Worm (Caenorhabditis elegans) whole organism, mixed stage, embryonic: ENCODE results near the gene F23B12.4.

Source experiments
- M03D4.4 ChIP-seq: sonication (generic microtip); optimal IDR thresholded peaks from 2 replicates; lab custom pipeline; 2017; ENCODE audit warnings: mild to moderate bottlenecking, missing genetic modification characterization, missing compliant biosample characterization
- bed-3 ChIP-seq: fragments of 200-800 bp; sonication (Bioruptor generic); optimal IDR thresholded peaks from 3 replicates; lab custom pipeline; 2018; ENCODE audit warnings: mild to moderate bottlenecking, missing genetic modification characterization, moderate library complexity, missing compliant biosample characterization
- blmp-1 ChIP-seq: fragments of 150-350 bp; optimal IDR thresholded peaks from 2 replicates; lab custom pipeline; 2014; ENCODE audit warnings: missing biosample characterization, missing genetic modification characterization
- ceh-39 ChIP-seq: fragments of 150-350 bp; optimal IDR thresholded peaks from 2 replicates; lab custom pipeline; 2014; ENCODE audit warnings: missing biosample characterization, missing genetic modification characterization
- ceh-43 ChIP-seq: fragments of 200-800 bp; sonication (Bioruptor generic); optimal IDR thresholded peaks from 2 replicates; lab custom pipeline; 2018; ENCODE audit warnings: mild to moderate bottlenecking, missing genetic modification characterization, moderate library complexity, missing compliant biosample characterization
- ceh-83 ChIP-seq: fragments of 200-800 bp; sonication (Bioruptor generic); optimal IDR thresholded peaks from 2 replicates; lab custom pipeline; 2018; ENCODE audit warnings: mild to moderate bottlenecking, missing genetic modification characterization, missing compliant biosample characterization
- elt-1 ChIP-seq: sonication (generic microtip); optimal IDR thresholded peaks from 2 replicates; lab custom pipeline; 2017; ENCODE audit warnings: missing genetic modification characterization, mild to moderate bottlenecking, missing compliant biosample characterization, antibody characterized with exemption, moderate library complexity, borderline replicate concordance; ENCODE audit not compliant: insufficient read depth
- elt-3 ChIP-seq: fragments of 150-350 bp; optimal IDR thresholded peaks from 2 replicates; lab custom pipeline; 2014; ENCODE audit warnings: missing biosample characterization, missing genetic modification characterization
- flh-1 ChIP-seq: fragments of 200-800 bp; sonication (Bioruptor generic); optimal IDR thresholded peaks from 2 replicates; lab custom pipeline; 2018; ENCODE audit warnings: mild to moderate bottlenecking, missing genetic modification characterization, moderate library complexity, missing compliant biosample characterization
- ham-2 ChIP-seq: fragments of 200-800 bp; sonication (Bioruptor generic); optimal IDR thresholded peaks from 2 replicates; lab custom pipeline; 2018; ENCODE audit warnings: mild to moderate bottlenecking, missing genetic modification characterization, missing compliant biosample characterization
- hlh-1 ChIP-seq: fragments of 150-350 bp; optimal IDR thresholded peaks from 2 replicates; lab custom pipeline; 2014; ENCODE audit warnings: missing biosample characterization, missing genetic modification reagents, missing genetic modification characterization
- lin-13 ChIP-seq: fragments of 150-350 bp; optimal IDR thresholded peaks from 2 replicates; lab custom pipeline; 2014; ENCODE audit warnings: missing biosample characterization, missing genetic modification characterization
- lin-32 ChIP-seq: fragments of 200-800 bp; sonication (Bioruptor generic); optimal IDR thresholded peaks from 2 replicates; lab custom pipeline; 2018; ENCODE audit warnings: mild to moderate bottlenecking, missing genetic modification characterization, missing compliant biosample characterization
- lsy-2 ChIP-seq: fragments of 150-350 bp; optimal IDR thresholded peaks from 2 replicates; lab custom pipeline; 2014; ENCODE audit warnings: missing biosample characterization, missing genetic modification characterization
- mab-5 ChIP-seq: fragments of 150-350 bp; optimal IDR thresholded peaks from 2 replicates; lab custom pipeline; 2014; ENCODE audit warnings: missing biosample characterization, missing genetic modification characterization
- nhr-12 ChIP-seq: fragments of 150-350 bp; optimal IDR thresholded peaks from 2 replicates; lab custom pipeline; 2014; ENCODE audit warnings: missing biosample characterization, missing genetic modification characterization
- nhr-2 ChIP-seq: fragments of 150-350 bp; optimal IDR thresholded peaks from 2 replicates; lab custom pipeline; 2014; ENCODE audit warnings: missing biosample characterization, missing genetic modification characterization
- nhr-237 ChIP-seq: fragments of 150-350 bp; optimal IDR thresholded peaks from 2 replicates; lab custom pipeline; 2014; ENCODE audit warnings: missing biosample characterization, missing genetic modification characterization
- nhr-28 ChIP-seq: fragments of 150-350 bp; optimal IDR thresholded peaks from 2 replicates; lab custom pipeline; 2014; ENCODE audit warnings: missing biosample characterization, missing genetic modification characterization
- pha-4 ChIP-seq: fragments of 150-350 bp; optimal IDR thresholded peaks from 2 replicates; lab custom pipeline; 2018; ENCODE audit warnings: missing biosample characterization, missing genetic modification reagents, missing genetic modification characterization
- sem-2 ChIP-seq: fragments of 200-800 bp; sonication (Bioruptor generic); optimal IDR thresholded peaks from 2 replicates; lab custom pipeline; 2018; ENCODE audit warnings: mild to moderate bottlenecking, missing genetic modification characterization, missing compliant biosample characterization
- snpc-4 ChIP-seq: fragments of 150-350 bp; optimal IDR thresholded peaks from 2 replicates; lab custom pipeline; 2014; ENCODE audit warnings: missing biosample characterization, missing genetic modification characterization
- sptf-1 ChIP-seq: sonication (generic microtip); optimal IDR thresholded peaks from 2 replicates; lab custom pipeline; 2017; ENCODE audit warnings: mild to moderate bottlenecking, missing genetic modification characterization, moderate library complexity, missing compliant biosample characterization
- tbx-8 ChIP-seq: fragments of 200-800 bp; sonication (Bioruptor generic); optimal IDR thresholded peaks from 2 replicates; lab custom pipeline; 2018; ENCODE audit warnings: mild to moderate bottlenecking, missing genetic modification characterization, moderate library complexity, missing compliant biosample characterization
- unc-120 ChIP-seq: sonication (generic microtip); optimal IDR thresholded peaks from 2 replicates; lab custom pipeline; 2017; ENCODE audit warnings: missing genetic modification characterization, missing compliant biosample characterization; ENCODE audit not compliant: poor library complexity, severe bottlenecking
- unc-62 ChIP-seq: fragments of 150-350 bp; optimal IDR thresholded peaks from 2 replicates; lab custom pipeline; 2014; ENCODE audit warnings: missing biosample characterization, missing genetic modification reagents, missing genetic modification characterization
- zip-8 ChIP-seq: fragments of 150-350 bp; optimal IDR thresholded peaks from 2 replicates; lab custom pipeline; 2014; ENCODE audit warnings: missing biosample characterization, missing genetic modification characterization
- ztf-11 ChIP-seq: fragments of 150-350 bp; optimal IDR thresholded peaks from 2 replicates; lab custom pipeline; 2014; ENCODE audit warnings: missing biosample characterization, missing genetic modification characterization

F23B12.4 gene

ce11 chrV:14433584-14433983 is 7.4 kb upstream of the F23B12.4 start:
- TF ChIP-seq nhr-2 (tag; lab: Kevin White, UChicago) (peak; percentile 97), ceh-39 (tag; lab: Kevin White, UChicago) (no peak), zip-8 (peak; percentile 85)

DNA sequence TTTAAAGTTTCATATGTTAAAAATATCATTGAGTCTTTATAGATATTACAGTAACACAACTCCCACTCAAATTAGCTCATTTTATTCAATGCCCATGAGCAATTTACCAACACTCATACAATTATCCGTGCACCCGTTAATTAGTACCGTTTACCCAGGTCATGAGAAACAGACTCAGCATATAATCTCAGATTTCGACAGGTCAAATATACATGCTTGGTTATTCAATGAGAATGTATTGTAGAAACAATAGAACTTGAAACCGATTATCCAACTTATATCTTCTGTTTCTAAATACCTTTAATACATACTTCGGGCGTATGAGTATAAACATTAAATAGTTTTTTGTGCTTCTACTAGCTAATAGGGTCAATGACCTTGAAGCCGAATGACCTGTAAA is 4.7 kb upstream of the F23B12.4 start:
- TF ChIP-seq nhr-2 (tag; lab: Kevin White, UChicago) = peak; percentile 65
- TF ChIP-seq sem-2 (GFP tag; lab: Kevin White, UChicago) = no peak

- TF ChIP-seq ceh-43 (GFP tag; lab: Kevin White, UChicago) = no peak
- TF ChIP-seq nhr-2 (tag; lab: Kevin White, UChicago) = peak; percentile 53
- TF ChIP-seq bed-3 (GFP tag; lab: Kevin White, UChicago) = no peak
- TF ChIP-seq nhr-237 (tag; lab: Kevin White, UChicago) = no peak
- no peak for TF ChIP-seq elt-3 (tag; lab: Kevin White, UChicago)
- TF ChIP-seq zip-8 = peak; percentile 51
- no peak for TF ChIP-seq flh-1 (GFP tag; lab: Kevin White, UChicago)
- no peak for TF ChIP-seq lin-13 (tag; lab: Kevin White, UChicago)
- TF ChIP-seq sptf-1 (tag; lab: Kevin White, UChicago) = no peak
- TF ChIP-seq, all 35 proteins: peak for 2
These were observed 3.6 kb upstream of the F23B12.4 start for ce11 chrV:14437355-14437754.

DNA sequence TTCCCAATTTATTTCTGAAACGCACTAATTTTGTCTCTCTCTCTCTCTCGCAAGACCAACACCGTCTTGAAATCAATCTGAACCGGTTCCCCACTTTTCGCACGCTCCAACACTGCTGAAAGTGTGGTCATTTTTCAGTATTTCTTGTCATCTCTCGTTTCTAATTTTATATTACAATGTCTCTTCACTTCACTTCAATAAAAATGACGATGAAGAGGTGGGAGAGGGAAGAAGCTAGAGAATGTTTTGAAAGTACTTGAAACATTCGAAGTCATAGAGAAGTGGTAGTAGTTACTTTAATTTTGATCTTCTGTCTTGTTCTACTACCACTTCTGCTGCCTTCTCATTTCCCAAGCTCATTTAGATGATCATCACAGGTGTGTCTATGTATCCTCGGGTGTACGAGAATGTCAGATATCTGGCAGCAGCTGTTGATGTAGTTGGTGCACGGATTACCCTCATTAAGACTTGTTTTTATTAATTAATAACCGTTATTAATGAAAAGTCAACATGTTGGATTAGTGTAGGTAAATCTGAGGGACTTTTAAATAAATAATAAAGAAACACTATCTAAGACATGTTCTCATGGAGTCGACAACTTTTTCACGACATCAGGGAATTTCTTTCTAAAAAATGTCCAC is 2.7 kb upstream of the F23B12.4 start:
- TF ChIP-seq mab-5 (tag; lab: Kevin White, UChicago) (no peak), tbx-8 (GFP tag; lab: Kevin White, UChicago) (no peak), lin-32 (peak; percentile 97), lsy-2 (tag; lab: Kevin White, UChicago) (no peak), nhr-2 (tag; lab: Kevin White, UChicago) (peak; percentile 17), elt-1 (tag; lab: Kevin White, UChicago) (no peak), pha-4 (tag; lab: Kevin White, UChicago) (no peak), ceh-39 (tag; lab: Kevin White, UChicago) (no peak), unc-62 (GFP tag; lab: Kevin White, UChicago) (no peak), unc-120 (tag; lab: Kevin White, UChicago) (no peak), M03D4.4 (tag; lab: Kevin White, UChicago) (no peak), ztf-11 (tag; lab: Kevin White, UChicago) (no peak), zip-8 (no peak), ham-2 (no peak), lin-13 (tag; lab: Kevin White, UChicago) (no peak)
- TF ChIP-seq, all 35 proteins: peak for 2

DNA sequence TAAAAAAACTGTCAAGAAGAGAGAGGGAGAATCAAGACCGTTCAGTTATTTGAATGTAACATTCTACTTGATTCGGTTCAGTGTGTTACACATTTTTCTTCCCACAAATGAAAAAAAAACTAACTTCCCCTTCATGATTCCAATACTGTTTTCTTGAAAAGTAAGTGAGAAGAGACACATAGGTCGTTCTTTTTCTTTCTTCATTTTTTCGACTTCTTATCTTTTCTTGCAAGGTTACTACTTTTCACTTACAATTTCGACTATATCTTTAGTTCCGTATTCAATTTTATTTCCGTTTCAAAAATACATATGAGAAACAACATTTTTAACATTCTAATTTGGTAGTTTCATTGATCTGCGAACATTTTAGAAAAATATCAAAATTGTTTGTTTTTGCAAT is 1.7 kb upstream of the F23B12.4 start:
- no peak for TF ChIP-seq flh-1 (GFP tag; lab: Kevin White, UChicago)
- no peak for TF ChIP-seq bed-3 (GFP tag; lab: Kevin White, UChicago)
- no peak for TF ChIP-seq ceh-43 (GFP tag; lab: Kevin White, UChicago)
- no peak for TF ChIP-seq ztf-11 (tag; lab: Kevin White, UChicago)
- no peak for TF ChIP-seq blmp-1 (tag; lab: Kevin White, UChicago)
- TF ChIP-seq nhr-237 (tag; lab: Kevin White, UChicago) = no peak
- no peak for TF ChIP-seq lin-13 (tag; lab: Kevin White, UChicago)
- TF ChIP-seq elt-1 (tag; lab: Kevin White, UChicago) = no peak
- no peak for TF ChIP-seq lin-32
- TF ChIP-seq M03D4.4 (tag; lab: Kevin White, UChicago) = no peak
- TF ChIP-seq hlh-1 (tag; lab: Kevin White, UChicago) = no peak
- no peak for TF ChIP-seq snpc-4 (tag; lab: Kevin White, UChicago)
- no peak for TF ChIP-seq nhr-12 (tag; lab: Kevin White, UChicago)
- TF ChIP-seq nhr-28 (tag; lab: Kevin White, UChicago) = no peak
- no peak for TF ChIP-seq ceh-83 (GFP tag; lab: Kevin White, UChicago)
- TF ChIP-seq zip-8 = no peak
